Fruit fly (Drosophila melanogaster): Measurements from ENCODE around the gene POLDIP2.

- TF ChIP-seq CG8478 (optimal IDR thresholded peaks at IDR 0.05) (no peak), CTCF (optimal IDR thresholded peaks at IDR 0.05) (no peak)
These were observed 17.7 kb downstream of the POLDIP2 start, which contains the start of gene CG31550 for dm6 chr3R:5485295-5485718.
